Fruit fly (Drosophila melanogaster) whole organism, embryonic: Measurements from ENCODE around the gene wwk.

Experiments
- CG10209 ChIP-seq: fragments of 200-800 bp; sonication (Bioruptor generic); optimal IDR thresholded peaks from 3 replicates; lab custom pipeline; 2017; ENCODE audit warnings: missing biosample characterization, mild to moderate bottlenecking, missing genetic modification characterization, missing genetic modification reagents
- CG11085 ChIP-seq: fragments of 200-800 bp; sonication (Bioruptor generic); IDR thresholded peaks from 2 replicates; pipeline ENCODE4 v1.3.6; 2022; ENCODE audit warnings: missing biosample characterization, missing genetic modification characterization
- CG11247 ChIP-seq: fragments of 200-800 bp; sonication (Bioruptor generic); IDR thresholded peaks from 2 replicates; pipeline ENCODE4 v1.3.6; 2022; ENCODE audit warnings: missing biosample characterization, missing genetic modification characterization
- CG11456 ChIP-seq: fragments of 200-800 bp; sonication (Bioruptor generic); IDR thresholded peaks from 3 replicates; pipeline ENCODE4 v1.3.6; 2022; ENCODE audit warnings: missing biosample characterization, missing genetic modification characterization
- CG11560 ChIP-seq: fragments of 200-800 bp; sonication (Bioruptor generic); IDR thresholded peaks from 3 replicates; pipeline ENCODE4 v1.3.6; 2022; ENCODE audit warnings: missing biosample characterization, missing genetic modification characterization
- CG13123 ChIP-seq: fragments of 200-800 bp; sonication (Bioruptor generic); optimal IDR thresholded peaks from 2 replicates; lab custom pipeline; 2016; ENCODE audit warnings: missing biosample characterization, missing genetic modification characterization
- CG14667 ChIP-seq: fragments of 200-800 bp; sonication (Bioruptor generic); IDR thresholded peaks from 2 replicates; pipeline ENCODE4 v1.3.6; 2022; ENCODE audit warnings: missing biosample characterization, missing genetic modification characterization
- CG16813 ChIP-seq: fragments of 200-800 bp; sonication (Bioruptor generic); IDR thresholded peaks from 3 replicates; pipeline ENCODE4 v1.3.6; 2022; ENCODE audit warnings: missing biosample characterization, missing genetic modification characterization; ENCODE audit not compliant: partially characterized antibody
- CG17802 ChIP-seq: fragments of 200-800 bp; sonication (Bioruptor generic); optimal IDR thresholded peaks from 2 replicates; lab custom pipeline; 2018; ENCODE audit warnings: missing biosample characterization, mild to moderate bottlenecking, missing genetic modification characterization, moderate library complexity
- CG18011 ChIP-seq: fragments of 200-800 bp; sonication (Bioruptor generic); optimal IDR thresholded peaks from 2 replicates; lab custom pipeline; 2017; ENCODE audit warnings: missing biosample characterization, missing genetic modification characterization, mild to moderate bottlenecking, moderate library complexity, missing genotype
- CG2116 ChIP-seq: fragments of 200-800 bp; sonication (Bioruptor generic); optimal IDR thresholded peaks from 3 replicates; lab custom pipeline; 2018; ENCODE audit warnings: missing biosample characterization, mild to moderate bottlenecking, missing genetic modification characterization
- CG30403 ChIP-seq: fragments of 200-800 bp; sonication (Bioruptor generic); optimal IDR thresholded peaks from 3 replicates; lab custom pipeline; 2016; ENCODE audit warnings: missing biosample characterization, missing genetic modification characterization
- CG32532 ChIP-seq: fragments of 200-800 bp; sonication (Bioruptor generic); IDR thresholded peaks from 2 replicates; pipeline ENCODE4 v1.3.6; 2022; ENCODE audit warnings: missing biosample characterization, missing genetic modification characterization
- CG3847 ChIP-seq: fragments of 200-800 bp; sonication (Bioruptor generic); IDR thresholded peaks from 2 replicates; pipeline ENCODE4 v1.3.6; 2022; ENCODE audit warnings: missing biosample characterization, missing genetic modification characterization
- CG43689 ChIP-seq: fragments of 200-800 bp; sonication (Bioruptor generic); IDR thresholded peaks from 2 replicates; pipeline ENCODE4 v1.3.6; 2022; ENCODE audit warnings: missing biosample characterization, missing genetic modification characterization
- CG4730 ChIP-seq: fragments of 200-800 bp; sonication (Bioruptor generic); IDR thresholded peaks from 2 replicates; pipeline ENCODE4 v1.3.6; 2022; ENCODE audit warnings: missing biosample characterization, missing genetic modification characterization
- CG6254 ChIP-seq: fragments of 200-800 bp; sonication (Bioruptor generic); optimal IDR thresholded peaks from 3 replicates; lab custom pipeline; 2017; ENCODE audit warnings: mild to moderate bottlenecking, missing biosample characterization, missing genetic modification reagents, missing genetic modification characterization
- CG7745 ChIP-seq: fragments of 200-800 bp; sonication (Bioruptor generic); optimal IDR thresholded peaks from 2 replicates; lab custom pipeline; 2018; ENCODE audit warnings: missing biosample characterization, mild to moderate bottlenecking, missing genetic modification characterization, moderate library complexity
- CG7987 ChIP-seq: fragments of 200-800 bp; sonication (Bioruptor generic); optimal IDR thresholded peaks from 2 replicates; lab custom pipeline; 2018; ENCODE audit warnings: missing biosample characterization, mild to moderate bottlenecking, missing genetic modification characterization, moderate library complexity
- CG8359 ChIP-seq: fragments of 200-800 bp; sonication (Bioruptor generic); optimal IDR thresholded peaks from 2 replicates; lab custom pipeline; 2017; ENCODE audit warnings: missing biosample characterization, mild to moderate bottlenecking, missing genetic modification characterization, borderline replicate concordance
- CG9609 ChIP-seq: fragments of 200-800 bp; sonication (Bioruptor generic); optimal IDR thresholded peaks from 3 replicates; lab custom pipeline; 2016; ENCODE audit warnings: missing biosample characterization, missing genetic modification characterization
- CG9797 ChIP-seq: fragments of 200-800 bp; sonication (Bioruptor generic); optimal IDR thresholded peaks from 3 replicates; lab custom pipeline; 2018; ENCODE audit warnings: missing biosample characterization, mild to moderate bottlenecking, missing genetic modification characterization
- Camta ChIP-seq: fragments of 200-800 bp; sonication (Bioruptor generic); optimal IDR thresholded peaks from 2 replicates; lab custom pipeline; 2016; ENCODE audit warnings: missing biosample characterization, missing genetic modification characterization
- CoRest ChIP-seq: fragments of 200-800 bp; sonication (Bioruptor generic); optimal IDR thresholded peaks from 3 replicates; lab custom pipeline; 2018; ENCODE audit warnings: missing biosample characterization, mild to moderate bottlenecking, missing genetic modification characterization, moderate library complexity
- CrebB ChIP-seq: fragments of 200-800 bp; sonication (Bioruptor generic); optimal IDR thresholded peaks from 3 replicates; lab custom pipeline; 2018; ENCODE audit warnings: missing biosample characterization, mild to moderate bottlenecking, missing genetic modification characterization
- Dfd ChIP-seq, 2 experiments: fragments of >200 bp; optimal IDR thresholded peaks; 2 replicates each; lab custom pipeline; 2017; ENCODE audit warnings: missing biosample characterization in 2 of 2, missing genetic modification characterization in 2 of 2
- Myb ChIP-seq: fragments of 200-800 bp; sonication (Bioruptor generic); optimal IDR thresholded peaks from 2 replicates; lab custom pipeline; 2016; ENCODE audit warnings: missing biosample characterization, missing genetic modification characterization
- Opbp ChIP-seq: fragments of 200-800 bp; sonication (Bioruptor generic); IDR thresholded peaks from 3 replicates; pipeline ENCODE4 v1.3.6; 2022; ENCODE audit warnings: missing biosample characterization, missing genetic modification characterization; ENCODE audit not compliant: partially characterized antibody
- Optix ChIP-seq: fragments of 200-800 bp; sonication (Bioruptor generic); IDR thresholded peaks from 3 replicates; pipeline ENCODE4 v1.3.6; 2022; ENCODE audit warnings: missing biosample characterization, missing genetic modification characterization
- Scr ChIP-seq: fragments of 200-800 bp; sonication (Bioruptor generic); IDR thresholded peaks from 2 replicates; pipeline ENCODE4 v1.3.6; 2022; ENCODE audit warnings: missing biosample characterization, missing genetic modification characterization; ENCODE audit not compliant: partially characterized antibody
- ap ChIP-seq: fragments of 200-800 bp; sonication (Bioruptor generic); IDR thresholded peaks from 2 replicates; pipeline ENCODE4 v1.3.6; 2022; ENCODE audit warnings: missing biosample characterization, missing genetic modification characterization
- ash1 ChIP-seq: fragments of 200-800 bp; sonication (Bioruptor generic); optimal IDR thresholded peaks from 2 replicates; lab custom pipeline; 2018; ENCODE audit warnings: missing biosample characterization, mild to moderate bottlenecking, missing genetic modification characterization
- croc ChIP-seq: fragments of 200-800 bp; sonication (Bioruptor generic); conservative IDR thresholded peaks from 3 replicates; pipeline ENCODE4 v1.3.6; 2022; ENCODE audit warnings: missing biosample characterization, missing genetic modification characterization
- cwo ChIP-seq: fragments of 200-800 bp; sonication (Bioruptor generic); optimal IDR thresholded peaks from 3 replicates; lab custom pipeline; 2017; ENCODE audit warnings: missing biosample characterization, missing genetic modification characterization, mild to moderate bottlenecking, moderate library complexity, missing genetic modification reagents
- grn ChIP-seq: fragments of 200-800 bp; sonication (Bioruptor generic); optimal IDR thresholded peaks from 3 replicates; lab custom pipeline; 2017; ENCODE audit warnings: missing biosample characterization, missing genetic modification characterization
- klu ChIP-seq: fragments of 200-800 bp; sonication (Bioruptor generic); IDR thresholded peaks from 2 replicates; pipeline ENCODE4 v1.3.6; 2022; ENCODE audit warnings: missing biosample characterization, missing genetic modification characterization
- lola ChIP-seq, 3 experiments: fragments of >200 bp in 2 of 3; fragments of 200-800 bp in 1 of 3; sonication (Bioruptor generic) in 1 of 3; optimal IDR thresholded peaks; 2 replicates each; lab custom pipeline; 2017 to 2019; ENCODE audit warnings: missing biosample characterization in 3 of 3, missing genetic modification characterization in 3 of 3, mild to moderate bottlenecking in 1 of 3, moderate library complexity in 1 of 3
- nerfin-2 ChIP-seq: fragments of 200-800 bp; sonication (Bioruptor generic); IDR thresholded peaks from 2 replicates; pipeline ENCODE4 v1.3.6; 2022; ENCODE audit warnings: missing biosample characterization, missing genetic modification characterization; ENCODE audit not compliant: partially characterized antibody
- pan ChIP-seq, 4 experiments: fragments of >200 bp in 3 of 4; fragments of 200-800 bp in 1 of 4; sonication (Bioruptor generic) in 1 of 4; optimal IDR thresholded peaks in 3 of 4; IDR thresholded peaks in 1 of 4; 2 replicates each; pipeline versions ENCODE4 v1.3.6 to Lab custom; 2017 to 2022; ENCODE audit warnings: missing biosample characterization in 2 of 4, missing genetic modification characterization in 2 of 4, mixed read lengths in 1 of 4
- phol ChIP-seq: fragments of 200-800 bp; sonication (Bioruptor generic); optimal IDR thresholded peaks from 3 replicates; lab custom pipeline; 2018; ENCODE audit warnings: missing biosample characterization, mild to moderate bottlenecking, missing genetic modification characterization, moderate library complexity
- seq ChIP-seq: fragments of 200-800 bp; sonication (Bioruptor generic); IDR thresholded peaks from 2 replicates; pipeline ENCODE4 v1.3.6; 2022; ENCODE audit warnings: missing biosample characterization, missing genetic modification characterization
- shn ChIP-seq: fragments of 200-800 bp; sonication (Bioruptor generic); optimal IDR thresholded peaks from 3 replicates; lab custom pipeline; 2016; ENCODE audit warnings: missing biosample characterization, missing genetic modification characterization
- sug ChIP-seq: fragments of 200-800 bp; optimal IDR thresholded peaks from 2 replicates; lab custom pipeline; 2019; ENCODE audit warnings: missing biosample characterization, mild to moderate bottlenecking, missing genetic modification characterization, moderate library complexity
- tup ChIP-seq: fragments of 200-800 bp; sonication (Bioruptor generic); optimal IDR thresholded peaks from 2 replicates; lab custom pipeline; 2016; ENCODE audit warnings: missing biosample characterization, mild to moderate bottlenecking, missing genetic modification characterization, moderate library complexity
- twi ChIP-seq: fragments of 200-800 bp; optimal IDR thresholded peaks from 2 replicates; lab custom pipeline; 2019; ENCODE audit warnings: missing biosample characterization, mild to moderate bottlenecking, missing genetic modification characterization, moderate library complexity
- wek ChIP-seq: fragments of 200-800 bp; sonication (Bioruptor generic); optimal IDR thresholded peaks from 3 replicates; lab custom pipeline; 2018; ENCODE audit warnings: missing biosample characterization, mild to moderate bottlenecking, missing genetic modification characterization, moderate library complexity
- z ChIP-seq: fragments of 200-800 bp; sonication (Bioruptor generic); IDR thresholded peaks from 3 replicates; pipeline ENCODE4 v1.3.6; 2022; ENCODE audit warnings: missing biosample characterization, missing genetic modification characterization

wwk gene

DNA sequence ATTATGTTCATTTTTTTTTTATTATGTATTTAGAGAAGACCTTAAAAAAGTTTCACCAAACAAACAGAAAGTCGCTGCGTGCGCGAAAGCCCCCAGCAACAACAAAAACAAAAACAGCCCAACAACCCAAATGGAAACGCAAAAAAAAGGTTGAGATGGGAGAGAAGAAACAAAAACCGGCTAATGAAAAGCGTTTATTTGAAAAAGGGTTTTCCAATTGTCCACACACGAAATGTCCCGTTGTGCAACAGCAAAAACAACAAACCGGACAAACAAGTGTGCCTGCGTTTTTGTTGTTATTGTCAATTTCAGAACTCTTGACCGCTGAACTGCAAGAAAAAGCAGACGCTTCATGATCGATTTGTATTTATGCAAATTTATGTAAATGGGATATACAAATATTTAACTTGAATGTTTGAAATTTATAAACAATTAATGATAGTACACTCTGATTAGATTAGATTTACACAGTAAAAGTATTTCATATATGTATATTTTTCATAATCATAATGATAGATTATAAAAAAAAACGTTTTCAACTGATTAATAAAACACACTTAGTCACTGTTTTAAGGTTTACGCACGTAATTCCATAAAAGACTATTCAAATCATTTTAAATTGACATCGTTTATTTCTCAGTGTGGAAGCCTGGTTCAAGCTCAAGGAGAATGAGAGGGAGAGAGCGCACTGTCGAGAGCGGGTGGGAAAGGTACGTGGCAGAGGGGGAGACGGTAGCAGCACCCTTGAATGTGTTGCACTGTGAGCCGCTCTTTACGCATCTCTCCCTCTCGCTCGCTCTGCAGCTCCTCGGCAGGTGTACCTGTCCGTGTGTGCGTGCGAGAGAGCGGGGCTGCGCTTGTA, 18.0 kb upstream of the wwk start (continued):
- TF ChIP-seq lola (GFP tag; optimal IDR thresholded peaks at IDR 0.05; lab: Kevin White, UChicago) (peak in 1 of 3 experiments; percentile 88), z (GFP tag; lab: Robert Waterston, UW) (no peak), CG11560 (no peak), Opbp (GFP tag; lab: Robert Waterston, UW) (0 out of 3 replicates have a peak, but pooled peaks have one; percentile 21), nerfin-2 (GFP tag; lab: Robert Waterston, UW) (no peak), pan (optimal IDR thresholded peaks at IDR 0.05; lab: Kevin White, UChicago) (no peak), pan (GFP tag; optimal IDR thresholded peaks at IDR 0.05 in 1 of 2, IDR thresholded peaks at IDR 0.05 in 1 of 2) (peak in 1 of 2 experiments; percentile 78), CG13123 (peak; percentile 44), CG11247 (GFP tag; lab: Robert Waterston, UW) (no peak; the same call in none of the 2 replicates), CG18011 (GFP tag; lab: Kevin White, UChicago) (no peak), Optix (GFP tag; lab: Robert Waterston, UW) (no peak), klu (GFP tag; lab: Robert Waterston, UW) (peak; percentile 64; the same call in 1 of the 2 replicates), CG4730 (0 out of 2 replicates have a peak, but pooled peaks have one; percentile 37), CG2116 (GFP tag; lab: Kevin White, UChicago) (peak; percentile 26), Myb (no peak), CG9609 (GFP tag; lab: Kevin White, UChicago) (no peak), CG7745 (no peak), ash1 (GFP tag; lab: Kevin White, UChicago) (no peak), tup (no peak), croc (GFP tag; lab: Robert Waterston, UW) (peak; percentile 72), CG11085 (GFP tag; lab: Robert Waterston, UW) (no peak), CG14667 (GFP tag; lab: Robert Waterston, UW) (no peak; the same call in 1 of the 2 replicates), ap (GFP tag; lab: Robert Waterston, UW) (peak; percentile 69), wek (GFP tag; lab: Kevin White, UChicago) (no peak), CrebB (tag; lab: Kevin White, UChicago) (peak; percentile 16), cwo (peak; percentile 56), phol (tag; lab: Kevin White, UChicago) (peak; percentile 88), CG32532 (GFP tag; lab: Robert Waterston, UW) (peak; percentile 57; the same call in 1 of the 2 replicates), Scr (GFP tag; lab: Robert Waterston, UW) (no peak), CG17802 (tag; lab: Kevin White, UChicago) (peak; percentile 47), CG7987 (GFP tag; lab: Kevin White, UChicago) (peak; percentile 54), Camta (GFP tag; lab: Kevin White, UChicago) (peak; percentile 47), CG9797 (no peak), CG8359 (GFP tag; lab: Kevin White, UChicago) (peak; percentile 52), Dfd (GFP tag; optimal IDR thresholded peaks at IDR 0.05; lab: Kevin White, UChicago) (no peak), CG6254 (peak; percentile 64), sug (peak; percentile 6), seq (peak; percentile 52), CG43689 (GFP tag; lab: Robert Waterston, UW) (no peak), CG3847 (GFP tag; lab: Robert Waterston, UW) (peak; percentile 51; the same call in 1 of the 2 replicates), CG11456 (GFP tag; lab: Robert Waterston, UW) (no peak), CG16813 (GFP tag; lab: Robert Waterston, UW) (no peak), CG30403 (GFP tag; lab: Kevin White, UChicago) (peak; percentile 88), CoRest (tag; lab: Kevin White, UChicago) (peak; percentile 80), shn (GFP tag; lab: Kevin White, UChicago) (no peak), twi (tag; lab: Kevin White, UChicago) (peak; percentile 41), grn (peak; percentile 6), CG10209 (GFP tag; lab: Kevin White, UChicago) (peak; percentile 69)
